Fruit fly (Drosophila melanogaster) whole organism, pupa: ENCODE measurements around the gene CG15890.

Source experiments
- CG10348 ChIP-seq: fragments of 200-800 bp; sonication (Bioruptor generic); IDR thresholded peaks from 2 replicates; pipeline ENCODE4 v1.3.6; 2022; ENCODE audit warnings: missing biosample characterization, missing genetic modification characterization
- CG15710 ChIP-seq: fragments of 200-800 bp; sonication (Bioruptor generic); optimal IDR thresholded peaks from 2 replicates; lab custom pipeline; 2018; ENCODE audit warnings: missing biosample characterization, mild to moderate bottlenecking, missing genetic modification characterization, moderate library complexity

DNA sequence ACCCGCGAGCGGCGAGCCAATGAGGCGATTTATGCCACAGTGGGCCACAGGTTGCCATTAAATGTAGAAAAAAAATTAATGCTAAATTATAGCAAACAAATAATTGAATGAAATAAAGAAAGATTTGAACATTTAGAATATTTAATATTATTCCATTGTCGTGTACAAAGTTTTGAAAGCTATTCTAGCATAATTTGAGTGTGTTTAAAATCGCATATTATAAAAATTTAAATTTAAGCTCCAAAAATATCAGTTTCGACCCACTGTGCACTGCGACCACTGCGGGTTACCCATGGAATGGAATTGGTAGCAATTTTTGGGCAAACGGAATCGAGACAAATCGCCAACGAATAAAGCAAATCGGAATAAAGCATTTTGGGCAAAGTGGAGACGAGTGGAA is 21.8 kb downstream of the CG15890 start:
- no peak for TF ChIP-seq CG10348 (GFP tag; lab: Robert Waterston, UW)
- no peak for TF ChIP-seq CG15710
